Worm (Caenorhabditis elegans): Measurements from ENCODE around the gene F36H5.17.

Gene F36H5.17

DNA sequence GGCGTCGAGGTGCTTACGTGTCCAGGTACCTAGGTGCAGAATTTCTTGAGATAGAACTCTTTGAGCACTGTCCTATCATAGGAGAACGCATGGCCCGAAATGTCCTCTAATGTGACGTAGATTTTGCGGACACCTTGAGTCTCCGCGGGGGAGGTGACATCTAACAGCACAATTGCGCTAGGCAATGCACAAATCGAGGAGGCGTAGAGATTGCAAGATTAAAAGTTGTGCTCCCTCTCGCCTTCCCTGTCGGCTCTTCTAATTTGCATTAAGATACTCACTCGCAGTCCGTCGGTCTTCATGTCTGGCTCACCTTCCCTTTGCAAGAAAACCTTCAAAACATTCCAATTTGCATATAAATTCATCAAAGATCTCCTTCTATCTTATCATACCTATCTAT lies 3.6 kb upstream of the F36H5.17 start, which contains the start of gene F36H5.18:
TSS of gene F36H5.18 (plus strand) at position 301 of the 400 bp plus-strand sequence.
- no peak for TF ChIP-seq fkh-10 (GFP tag; optimal IDR thresholded peaks at IDR 0.05)

DNA sequence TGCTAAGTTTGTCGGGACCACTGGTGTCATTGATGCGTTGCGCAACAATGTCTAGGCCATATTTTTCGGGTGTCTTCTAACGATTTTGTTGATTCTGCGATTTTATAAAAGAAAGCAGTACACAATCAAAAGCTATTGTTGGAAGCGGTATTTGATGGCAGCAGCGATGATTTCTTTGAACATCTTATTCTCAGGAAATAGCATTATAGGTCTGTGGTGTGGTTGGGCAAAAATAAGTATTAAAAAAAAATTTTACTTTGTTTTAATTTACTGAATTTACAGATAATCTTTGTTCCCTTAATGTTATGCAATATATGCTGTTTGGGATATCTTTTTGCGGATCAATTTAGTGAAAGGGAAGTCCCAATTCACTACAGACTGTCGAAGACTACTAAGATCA lies 1.1 kb upstream of the F36H5.17 start, which contains the start of gene F36H5.10:
TSS of gene F36H5.10 (plus strand) at position 301 of the 400 bp plus-strand sequence.
- TF ChIP-seq tbx-2 (tag; optimal IDR thresholded peaks at IDR 0.05) (no peak), skn-1 (tag; optimal IDR thresholded peaks at IDR 0.05) (no peak), hmg-11 (tag; optimal IDR thresholded peaks at IDR 0.05) (no peak), egl-5 (tag; optimal IDR thresholded peaks at IDR 0.05) (no peak), fkh-10 (GFP tag; optimal IDR thresholded peaks at IDR 0.05) (no peak), nhr-77 (tag; optimal IDR thresholded peaks at IDR 0.05) (no peak), nhr-25 (tag; optimal IDR thresholded peaks at IDR 0.05) (no peak), ceh-82 (tag; optimal IDR thresholded peaks at IDR 0.05) (no peak), lin-39 (tag; optimal IDR thresholded peaks at IDR 0.05) (no peak), ceh-9 (tag; optimal IDR thresholded peaks at IDR 0.05) (no peak), sea-2 (GFP tag; optimal IDR thresholded peaks at IDR 0.05) (no peak), nhr-23 (tag; optimal IDR thresholded peaks at IDR 0.05) (no peak)

DNA sequence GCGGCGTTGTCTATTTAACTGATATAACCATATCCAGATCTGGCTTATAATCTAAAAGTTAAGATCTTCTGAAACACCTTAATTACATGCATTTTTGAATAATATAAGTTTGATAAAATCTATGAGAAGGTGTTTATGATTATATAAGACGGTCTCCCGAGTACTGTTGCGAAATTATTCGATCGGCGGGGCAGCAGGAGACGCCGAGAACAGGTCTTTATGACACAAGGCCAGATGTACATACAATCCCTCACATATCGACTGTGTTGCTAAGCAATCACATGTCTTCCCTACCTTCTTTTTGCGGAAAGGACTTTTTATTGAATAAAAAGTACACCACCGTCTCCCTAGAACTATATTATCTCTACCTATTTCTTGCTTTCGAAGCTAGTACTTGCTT lies 610 bp upstream of the F36H5.17 start, which contains the start of gene fbxb-53:
TSS of gene fbxb-53 (plus strand) at position 301 of the 400 bp plus-strand sequence.
- no peak for TF ChIP-seq pqm-1 (tag; optimal IDR thresholded peaks at IDR 0.05)
- no peak for TF ChIP-seq nhr-77 (tag; optimal IDR thresholded peaks at IDR 0.05)
- no peak for TF ChIP-seq ZK546.5 (tag; optimal IDR thresholded peaks at IDR 0.05)
- TF ChIP-seq ztf-11 (tag; optimal IDR thresholded peaks at IDR 0.05) = no peak
- TF ChIP-seq nhr-43 (tag; optimal IDR thresholded peaks at IDR 0.05; ENCODE audit: poor library complexity, severe bottlenecking) = no peak

DNA sequence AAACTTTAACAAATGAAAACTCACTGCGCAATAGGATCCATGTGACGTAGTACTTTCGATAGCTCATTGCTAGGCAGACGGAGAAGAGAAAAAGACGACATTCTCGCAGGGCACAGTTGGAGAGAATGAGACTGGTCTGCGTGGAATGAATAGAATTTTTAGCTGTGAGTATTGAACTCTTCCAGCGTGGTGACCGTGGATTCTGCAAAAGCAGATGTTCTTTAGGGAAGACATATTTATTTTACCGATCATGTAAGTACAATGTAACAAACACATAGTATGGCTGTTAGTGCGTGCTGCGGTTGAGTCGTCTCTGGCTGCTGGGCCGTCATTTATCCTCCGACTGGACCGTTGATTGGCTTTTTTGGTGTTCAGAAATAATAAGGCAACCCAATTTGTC lies 3.0 kb downstream of the F36H5.17 start, which contains the start of gene F36H5.9:
TSS of gene F36H5.9 (minus strand) at position 101 of the 400 bp plus-strand sequence.
- TF ChIP-seq mdl-1 (tag; optimal IDR thresholded peaks at IDR 0.05) (no peak), hmg-11 (tag; optimal IDR thresholded peaks at IDR 0.05) (no peak), nhr-11 (tag; optimal IDR thresholded peaks at IDR 0.05) (no peak), elt-3 (tag; optimal IDR thresholded peaks at IDR 0.05) (no peak)

DNA sequence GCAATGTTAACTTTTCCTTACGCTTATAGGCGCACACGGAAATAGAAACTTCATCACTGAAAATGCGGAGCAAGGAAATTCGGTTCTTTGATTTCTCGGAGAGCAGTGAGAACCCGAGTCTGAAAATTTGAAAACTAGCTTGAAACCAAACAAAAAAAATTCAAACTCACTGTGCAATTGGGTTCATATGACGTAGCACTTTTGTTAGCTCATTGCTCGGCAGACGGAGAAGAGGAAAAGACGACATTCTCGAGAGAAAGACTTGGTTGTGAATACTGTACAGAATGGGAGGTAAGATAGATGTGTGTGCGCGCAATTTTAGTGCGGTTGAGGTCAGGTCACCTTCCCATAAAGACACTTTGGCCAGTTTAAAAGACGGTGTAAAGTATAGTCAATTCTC lies 5.6 kb downstream of the F36H5.17 start, which contains the start of the genes F36H5.13 and F36H5.8:
TSS of gene F36H5.13 (minus strand) at position 101 of the 400 bp plus-strand sequence.
TSS of gene F36H5.8 (minus strand) at position 274 of the 400 bp plus-strand sequence.
- TF ChIP-seq unc-62 (GFP tag; optimal IDR thresholded peaks at IDR 0.05) (no peak), egl-5 (tag; optimal IDR thresholded peaks at IDR 0.05) (no peak), ceh-28 (tag; optimal IDR thresholded peaks at IDR 0.05) (no peak), fos-1 (tag; optimal IDR thresholded peaks at IDR 0.05) (no peak), pqm-1 (tag; optimal IDR thresholded peaks at IDR 0.05) (no peak), lin-39 (tag; optimal IDR thresholded peaks at IDR 0.05) (no peak)

DNA sequence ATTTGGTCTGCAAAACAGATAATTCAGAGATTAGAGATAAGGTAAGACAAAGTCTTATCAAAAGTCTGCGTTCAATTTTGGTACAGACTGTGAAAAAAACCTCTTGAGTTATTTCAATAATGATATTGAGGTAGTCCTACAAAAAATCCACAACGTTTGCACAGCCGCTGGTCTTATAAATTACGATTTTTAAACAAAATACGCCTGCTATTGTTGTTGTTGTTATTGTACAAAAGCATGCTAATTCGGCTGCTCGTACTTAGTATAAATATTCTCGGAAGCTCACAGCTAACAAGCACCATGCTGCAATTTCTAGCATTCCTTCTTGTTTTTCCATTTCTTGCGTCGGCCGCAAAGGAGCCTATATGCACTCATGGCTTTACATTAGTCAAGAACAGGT lies 11.8 kb downstream of the F36H5.17 start, which contains the start of gene clec-19:
TSS of gene clec-19 (plus strand) at position 301 of the 400 bp plus-strand sequence.
- TF ChIP-seq fos-1 (tag; optimal IDR thresholded peaks at IDR 0.05) (no peak), daf-12 (tag; optimal IDR thresholded peaks at IDR 0.05) (no peak)

DNA sequence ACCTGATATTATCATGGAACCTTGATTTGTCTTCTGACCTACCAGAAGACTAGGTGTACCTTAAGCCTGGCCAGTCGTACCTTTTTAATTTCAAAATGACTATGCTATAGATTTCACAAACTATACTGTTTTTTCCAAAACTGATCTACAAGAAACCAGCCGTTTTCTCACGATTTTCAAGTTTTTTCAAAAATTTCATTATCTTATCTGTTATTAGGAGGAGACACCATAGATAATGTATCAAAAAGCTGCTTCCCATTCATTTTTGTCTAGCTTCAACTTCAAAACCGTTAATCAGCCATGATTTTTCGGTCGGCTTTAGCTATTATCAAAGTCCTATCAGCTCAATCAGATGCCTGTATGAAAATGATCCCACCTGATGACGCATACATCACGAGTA lies 13.4 kb downstream of the F36H5.17 start, which contains the start of gene F36H5.12:
TSS of gene F36H5.12 (plus strand) at position 301 of the 400 bp plus-strand sequence.
- TF ChIP-seq elt-3 (tag; optimal IDR thresholded peaks at IDR 0.05) (no peak), aly-2 (tag; optimal IDR thresholded peaks at IDR 0.05) (no peak), fos-1 (tag; optimal IDR thresholded peaks at IDR 0.05) (no peak), nhr-11 (tag; optimal IDR thresholded peaks at IDR 0.05) (no peak), nhr-67 (tag; optimal IDR thresholded peaks at IDR 0.05) (no peak), hmg-11 (tag; optimal IDR thresholded peaks at IDR 0.05) (no peak), R02D3.7 (tag; optimal IDR thresholded peaks at IDR 0.05) (no peak), nhr-12 (tag; optimal IDR thresholded peaks at IDR 0.05) (no peak), nhr-28 (tag; optimal IDR thresholded peaks at IDR 0.05) (no peak), nhr-237 (tag; optimal IDR thresholded peaks at IDR 0.05) (no peak), unc-62 (GFP tag; optimal IDR thresholded peaks at IDR 0.05) (no peak), nhr-76 (tag; optimal IDR thresholded peaks at IDR 0.05) (no peak), skn-1 (tag; optimal IDR thresholded peaks at IDR 0.05) (no peak)

All from whole organism, L3 larva.